Worm (Caenorhabditis elegans) whole organism, late embryonic: Measurements from ENCODE around the gene Y43C5A.4.

Experiments used
- C08G9.2 ChIP-seq: sonication (generic microtip); optimal IDR thresholded peaks from 2 replicates; lab custom pipeline; 2016; ENCODE audit warnings: mild to moderate bottlenecking, missing genetic modification characterization, moderate library complexity, missing compliant biosample characterization
- C38D4.7 ChIP-seq: fragments of 200-800 bp; sonication (Bioruptor generic); optimal IDR thresholded peaks from 2 replicates; lab custom pipeline; 2018; ENCODE audit warnings: mild to moderate bottlenecking, missing genetic modification characterization, moderate library complexity, missing compliant biosample characterization
- F13H6.1 ChIP-seq: sonication (generic microtip); optimal IDR thresholded peaks from 2 replicates; lab custom pipeline; 2016; ENCODE audit warnings: missing genetic modification characterization, missing compliant biosample characterization
- K02D7.2 ChIP-seq: sonication (generic microtip); optimal IDR thresholded peaks from 2 replicates; lab custom pipeline; 2017; ENCODE audit warnings: mild to moderate bottlenecking, missing genetic modification characterization, missing compliant biosample characterization
- T23F11.4 ChIP-seq: fragments of 200-800 bp; sonication (Bioruptor generic); optimal IDR thresholded peaks from 2 replicates; lab custom pipeline; 2018; ENCODE audit warnings: mild to moderate bottlenecking, missing genetic modification characterization, missing compliant biosample characterization
- Y22D7AL.16 ChIP-seq: sonication (generic microtip); optimal IDR thresholded peaks from 2 replicates; lab custom pipeline; 2016; ENCODE audit warnings: missing genetic modification characterization, missing compliant biosample characterization
- ahr-1 ChIP-seq: sonication (generic microtip); optimal IDR thresholded peaks from 2 replicates; lab custom pipeline; 2016; ENCODE audit warnings: missing genetic modification characterization, missing compliant biosample characterization
- ceh-22 ChIP-seq: sonication (generic microtip); optimal IDR thresholded peaks from 2 replicates; lab custom pipeline; 2017; ENCODE audit warnings: missing biosample characterization, missing genetic modification characterization
- ceh-24 ChIP-seq: sonication (generic microtip); optimal IDR thresholded peaks from 2 replicates; lab custom pipeline; 2016; ENCODE audit warnings: mild to moderate bottlenecking, missing genetic modification characterization, missing compliant biosample characterization
- ceh-34 ChIP-seq: sonication (generic microtip); optimal IDR thresholded peaks from 2 replicates; lab custom pipeline; 2016; ENCODE audit warnings: mild to moderate bottlenecking, missing genetic modification characterization, missing compliant biosample characterization
- ceh-45 ChIP-seq: fragments of 200-800 bp; sonication (Bioruptor generic); IDR thresholded peaks from 2 replicates; pipeline ENCODE4 v1.3.6; 2022; ENCODE audit warnings: missing genetic modification reagents, missing genetic modification characterization, missing compliant biosample characterization
- ceh-48 ChIP-seq: sonication (generic microtip); optimal IDR thresholded peaks from 2 replicates; lab custom pipeline; 2016; ENCODE audit warnings: missing genetic modification characterization, inconsistent platforms, missing compliant biosample characterization
- ceh-6 ChIP-seq: fragments of 200-800 bp; sonication (Bioruptor generic); optimal IDR thresholded peaks from 2 replicates; lab custom pipeline; 2018; ENCODE audit warnings: mild to moderate bottlenecking, missing genetic modification characterization, missing compliant biosample characterization
- che-1 ChIP-seq: sonication (generic microtip); optimal IDR thresholded peaks from 2 replicates; lab custom pipeline; 2016; ENCODE audit warnings: mild to moderate bottlenecking, missing genetic modification characterization, missing compliant biosample characterization
- dmd-4 ChIP-seq: sonication (generic microtip); optimal IDR thresholded peaks from 2 replicates; lab custom pipeline; 2016; ENCODE audit warnings: borderline replicate concordance, missing genetic modification characterization, missing compliant biosample characterization
- dve-1 ChIP-seq: sonication (generic microtip); optimal IDR thresholded peaks from 2 replicates; lab custom pipeline; 2017; ENCODE audit warnings: antibody characterized with exemption, mild to moderate bottlenecking, missing genetic modification characterization, missing compliant biosample characterization
- elt-2 ChIP-seq: sonication (generic microtip); optimal IDR thresholded peaks from 2 replicates; lab custom pipeline; 2016; ENCODE audit warnings: missing genetic modification reagents, missing genetic modification characterization, missing compliant biosample characterization
- elt-4 ChIP-seq: sonication (generic microtip); optimal IDR thresholded peaks from 2 replicates; lab custom pipeline; 2016; ENCODE audit warnings: missing genetic modification characterization, missing compliant biosample characterization
- ets-4 ChIP-seq: sonication (generic microtip); optimal IDR thresholded peaks from 2 replicates; lab custom pipeline; 2016; ENCODE audit warnings: missing genetic modification characterization, missing compliant biosample characterization
- eyg-1 ChIP-seq: sonication (generic microtip); optimal IDR thresholded peaks from 2 replicates; lab custom pipeline; 2016; ENCODE audit warnings: missing genotype, missing genetic modification characterization, missing compliant biosample characterization
- fax-1 ChIP-seq: sonication (generic microtip); optimal IDR thresholded peaks from 2 replicates; lab custom pipeline; 2016; ENCODE audit warnings: missing genotype, missing genetic modification characterization, missing compliant biosample characterization
- fkh-10 ChIP-seq: fragments of 150-350 bp; optimal IDR thresholded peaks from 2 replicates; lab custom pipeline; 2014; ENCODE audit warnings: missing biosample characterization, missing genetic modification reagents, missing genetic modification characterization
- hlh-13 ChIP-seq: fragments of 200-800 bp; sonication (Bioruptor generic); optimal IDR thresholded peaks from 2 replicates; lab custom pipeline; 2018; ENCODE audit warnings: mild to moderate bottlenecking, missing genetic modification characterization, missing compliant biosample characterization
- hlh-15 ChIP-seq: sonication (generic microtip); optimal IDR thresholded peaks from 2 replicates; lab custom pipeline; 2016; ENCODE audit warnings: missing genetic modification characterization, missing compliant biosample characterization
- hlh-6 ChIP-seq: sonication (generic microtip); optimal IDR thresholded peaks from 2 replicates; lab custom pipeline; 2016; ENCODE audit warnings: missing genotype, missing genetic modification characterization, missing compliant biosample characterization
- lim-6 ChIP-seq: sonication (generic microtip); optimal IDR thresholded peaks from 2 replicates; lab custom pipeline; 2016; ENCODE audit warnings: missing genetic modification characterization, missing compliant biosample characterization
- lin-11 ChIP-seq: fragments of 200-800 bp; sonication (Bioruptor generic); optimal IDR thresholded peaks from 2 replicates; lab custom pipeline; 2018; ENCODE audit warnings: mild to moderate bottlenecking, missing genetic modification characterization, missing compliant biosample characterization
- madf-2 ChIP-seq: sonication (generic microtip); optimal IDR thresholded peaks from 2 replicates; lab custom pipeline; 2017; ENCODE audit warnings: missing genetic modification characterization, missing compliant biosample characterization
- nfya-1 ChIP-seq: sonication (generic microtip); optimal IDR thresholded peaks from 2 replicates; lab custom pipeline; 2017; ENCODE audit warnings: missing genetic modification characterization, mild to moderate bottlenecking, missing compliant biosample characterization, antibody characterized with exemption, moderate library complexity
- nhr-11 ChIP-seq: fragments of 150-350 bp; optimal IDR thresholded peaks from 2 replicates; lab custom pipeline; 2014; ENCODE audit warnings: missing biosample characterization, missing genetic modification characterization
- odd-2 ChIP-seq: sonication (generic microtip); optimal IDR thresholded peaks from 2 replicates; lab custom pipeline; 2017; ENCODE audit warnings: antibody characterized with exemption, mild to moderate bottlenecking, missing genetic modification characterization, missing compliant biosample characterization
- ref-2 ChIP-seq: sonication (generic microtip); optimal IDR thresholded peaks from 2 replicates; lab custom pipeline; 2016; ENCODE audit warnings: missing genetic modification characterization, missing compliant biosample characterization
- sox-2 ChIP-seq: fragments of 200-800 bp; sonication (Bioruptor generic); IDR thresholded peaks from 2 replicates; pipeline ENCODE4 v1.3.6; 2022; ENCODE audit warnings: missing genetic modification reagents, missing genetic modification characterization, missing compliant biosample characterization
- sox-4 ChIP-seq: sonication (generic microtip); optimal IDR thresholded peaks from 2 replicates; lab custom pipeline; 2017; ENCODE audit warnings: mild to moderate bottlenecking, missing genetic modification characterization, inconsistent platforms, missing compliant biosample characterization
- tbx-2 ChIP-seq: sonication (generic microtip); optimal IDR thresholded peaks from 2 replicates; lab custom pipeline; 2016; ENCODE audit warnings: missing genetic modification characterization, missing compliant biosample characterization
- ttx-3 ChIP-seq: sonication (generic microtip); optimal IDR thresholded peaks from 2 replicates; lab custom pipeline; 2016; ENCODE audit warnings: missing genetic modification reagents, missing genetic modification characterization, missing compliant biosample characterization
- unc-42 ChIP-seq: sonication (generic microtip); optimal IDR thresholded peaks from 2 replicates; lab custom pipeline; 2016; ENCODE audit warnings: missing genotype, missing genetic modification characterization, missing compliant biosample characterization
- unc-86 ChIP-seq: sonication (generic microtip); optimal IDR thresholded peaks from 2 replicates; lab custom pipeline; 2016; ENCODE audit warnings: missing genetic modification characterization, missing compliant biosample characterization

Y43C5A.4 gene

ce11 chrIV:10284194-10284910 lies 6.5 kb downstream of the Y43C5A.4 start, which contains the start of gene rad-51 (continued):
- no peak for TF ChIP-seq ceh-6
- TF ChIP-seq tbx-2 (tag; lab: Kevin White, UChicago): peak; percentile 65
- no peak for TF ChIP-seq fax-1 (tag; lab: Kevin White, UChicago)
- TF ChIP-seq hlh-13 (GFP tag; lab: Kevin White, UChicago): no peak
- TF ChIP-seq, all 69 proteins: peak for 8

ce11 chrIV:10285328-10285727 lies 7.5 kb downstream of the Y43C5A.4 start:
- TF ChIP-seq F13H6.1 (tag; lab: Kevin White, UChicago): no peak
- no peak for TF ChIP-seq sox-2 (GFP tag; lab: Robert Waterston, UW)
- TF ChIP-seq hlh-13 (GFP tag; lab: Kevin White, UChicago): no peak
- no peak for TF ChIP-seq ets-4 (tag; lab: Kevin White, UChicago)
- TF ChIP-seq ceh-45 (GFP tag; lab: Robert Waterston, UW): no peak
- no peak for TF ChIP-seq K02D7.2 (tag; lab: Kevin White, UChicago)
- TF ChIP-seq Y22D7AL.16: no peak
- TF ChIP-seq ahr-1 (tag; lab: Kevin White, UChicago): no peak
- no peak for TF ChIP-seq lim-6 (tag; lab: Kevin White, UChicago)
- no peak for TF ChIP-seq eyg-1 (tag; lab: Kevin White, UChicago)
- TF ChIP-seq madf-2 (tag; lab: Kevin White, UChicago): no peak
- no peak for TF ChIP-seq fkh-10
- no peak for TF ChIP-seq ceh-22 (tag; lab: Kevin White, UChicago)
- TF ChIP-seq ceh-34: no peak
- TF ChIP-seq ref-2 (tag; lab: Kevin White, UChicago): no peak

ce11 chrIV:10286655-10287054 lies 8.8 kb downstream of the Y43C5A.4 start, which contains the start of gene ebax-1:
Gene ebax-1 (plus strand): TSS chrIV:10286955.
- TF ChIP-seq hlh-6 (tag; lab: Kevin White, UChicago): no peak
- no peak for TF ChIP-seq hlh-15 (tag; lab: Kevin White, UChicago)
- TF ChIP-seq elt-4 (tag; lab: Kevin White, UChicago): no peak
- TF ChIP-seq ceh-48: no peak
- TF ChIP-seq fkh-10: no peak
- TF ChIP-seq sox-4 (tag; lab: Kevin White, UChicago): no peak
- TF ChIP-seq lin-11 (tag; lab: Kevin White, UChicago): no peak
- no peak for TF ChIP-seq che-1
- TF ChIP-seq nhr-11 (tag; lab: Kevin White, UChicago): no peak
- TF ChIP-seq C38D4.7 (GFP tag; lab: Kevin White, UChicago): no peak
- TF ChIP-seq odd-2 (tag; lab: Kevin White, UChicago): no peak
- no peak for TF ChIP-seq elt-2 (tag; lab: Kevin White, UChicago)
- no peak for TF ChIP-seq unc-42 (tag; lab: Kevin White, UChicago)
- TF ChIP-seq T23F11.4 (GFP tag; lab: Kevin White, UChicago): no peak
- no peak for TF ChIP-seq unc-86 (tag; lab: Kevin White, UChicago)

- TF ChIP-seq C08G9.2 (tag; lab: Kevin White, UChicago): no peak
- TF ChIP-seq fax-1 (tag; lab: Kevin White, UChicago): no peak
- no peak for TF ChIP-seq unc-42 (tag; lab: Kevin White, UChicago)
- no peak for TF ChIP-seq tbx-2 (tag; lab: Kevin White, UChicago)
- TF ChIP-seq ets-4 (tag; lab: Kevin White, UChicago): no peak
- TF ChIP-seq ceh-24 (tag; lab: Kevin White, UChicago): no peak
- no peak for TF ChIP-seq ttx-3 (tag; lab: Kevin White, UChicago)
- TF ChIP-seq nfya-1 (tag; lab: Kevin White, UChicago): no peak
- TF ChIP-seq dmd-4 (tag; lab: Kevin White, UChicago): no peak
- no peak for TF ChIP-seq elt-2 (tag; lab: Kevin White, UChicago)
- TF ChIP-seq dve-1: no peak
These were observed 10.8 kb downstream of the Y43C5A.4 start for ce11 chrIV:10288575-10288974.
